Fruit fly (Drosophila melanogaster): Measurements from ENCODE around the gene Cmpk.

The Cmpk gene

DNA sequence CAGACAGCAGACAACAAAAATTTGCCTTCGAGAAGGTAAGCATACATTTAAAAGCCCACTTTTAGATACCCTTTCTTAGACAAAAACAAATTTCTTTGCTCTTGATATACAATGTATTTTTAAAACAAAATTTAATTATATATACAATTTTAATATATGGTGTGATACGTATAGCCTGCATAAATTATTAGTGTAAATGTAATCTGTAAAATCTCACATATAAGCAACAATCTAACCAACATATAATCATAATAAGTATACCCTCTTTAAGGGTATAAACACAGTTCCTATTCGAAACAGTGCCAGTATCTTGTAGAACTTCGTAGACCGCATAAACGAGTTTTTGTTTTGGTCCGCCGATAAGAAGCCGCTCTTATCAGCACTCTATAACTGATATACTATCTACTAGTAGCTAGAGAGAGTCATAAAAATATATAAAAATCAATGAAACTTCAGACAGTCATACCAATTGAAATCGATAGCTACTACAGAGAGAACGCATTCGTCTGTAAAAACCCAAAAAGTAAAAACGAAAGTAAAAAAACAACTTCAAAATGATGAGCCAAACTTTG, 40.9 kb downstream of the Cmpk start, which contains the start of gene Kaz-m1:
Gene Kaz-m1, plus strand, starts transcription at position 460 of the 572 bp plus-strand sequence.
- TF ChIP-seq Ets98B (GFP tag; IDR thresholded peaks at IDR 0.05) (no peak), CG14655 (GFP tag; optimal IDR thresholded peaks at IDR 0.05) (peak; percentile 25), EcR (GFP tag; optimal IDR thresholded peaks at IDR 0.05) (no peak), CG15710 (tag; optimal IDR thresholded peaks at IDR 0.05) (peak; percentile 1), CG8159 (tag; optimal IDR thresholded peaks at IDR 0.05) (peak; percentile 50), CG9948 (tag; optimal IDR thresholded peaks at IDR 0.05) (peak; percentile 25), CG17806 (tag; optimal IDR thresholded peaks at IDR 0.05) (peak; percentile 16), fd96Ca (GFP tag; IDR thresholded peaks at IDR 0.05) (no peak)

DNA sequence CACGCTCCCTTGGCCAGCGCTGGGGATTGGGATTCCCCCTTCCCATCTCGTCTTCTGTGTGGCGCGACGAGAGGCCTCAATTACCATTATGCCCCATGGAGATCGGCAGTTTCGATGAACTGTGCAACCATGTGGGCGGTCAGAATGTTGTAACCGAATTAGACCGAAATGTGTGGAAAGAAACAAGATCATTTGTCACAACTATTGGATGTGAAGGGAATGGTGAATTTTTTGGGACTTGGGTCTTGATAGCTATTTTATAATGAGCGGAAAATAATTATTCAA, 41.6 kb downstream of the Cmpk start:
- no peak for TF ChIP-seq Snoo (tag; optimal IDR thresholded peaks at IDR 0.05)
- TF ChIP-seq CG32121 (GFP tag; IDR thresholded peaks at IDR 0.05): no peak
- TF ChIP-seq rn (GFP tag; IDR thresholded peaks at IDR 0.05): no peak
- TF ChIP-seq Pif1B (GFP tag; optimal IDR thresholded peaks at IDR 0.05): no peak
- TF ChIP-seq fd96Ca (GFP tag; IDR thresholded peaks at IDR 0.05): no peak
- no peak for TF ChIP-seq CG15710 (tag; optimal IDR thresholded peaks at IDR 0.05)
- no peak for TF ChIP-seq CG8301 (tag; optimal IDR thresholded peaks at IDR 0.05)
- TF ChIP-seq CG4496 (GFP tag; IDR thresholded peaks at IDR 0.05): no peak
- no peak for TF ChIP-seq CG8159 (tag; optimal IDR thresholded peaks at IDR 0.05)
- TF ChIP-seq CG12605 (GFP tag; IDR thresholded peaks at IDR 0.05): no peak
- TF ChIP-seq CG14655 (GFP tag; optimal IDR thresholded peaks at IDR 0.05): no peak
- TF ChIP-seq D1 (tag; optimal IDR thresholded peaks at IDR 0.05): no peak
- no peak for TF ChIP-seq CG10348 (GFP tag; IDR thresholded peaks at IDR 0.05)
- TF ChIP-seq Ets98B (GFP tag; IDR thresholded peaks at IDR 0.05): no peak
- TF ChIP-seq gl (tag; optimal IDR thresholded peaks at IDR 0.05): no peak
- no peak for TF ChIP-seq Pif1A (GFP tag; optimal IDR thresholded peaks at IDR 0.05)
- no peak for TF ChIP-seq EcR (GFP tag; optimal IDR thresholded peaks at IDR 0.05)
- no peak for TF ChIP-seq CG13204 (GFP tag; optimal IDR thresholded peaks at IDR 0.05)
- TF ChIP-seq CG17806 (tag; optimal IDR thresholded peaks at IDR 0.05): no peak

DNA sequence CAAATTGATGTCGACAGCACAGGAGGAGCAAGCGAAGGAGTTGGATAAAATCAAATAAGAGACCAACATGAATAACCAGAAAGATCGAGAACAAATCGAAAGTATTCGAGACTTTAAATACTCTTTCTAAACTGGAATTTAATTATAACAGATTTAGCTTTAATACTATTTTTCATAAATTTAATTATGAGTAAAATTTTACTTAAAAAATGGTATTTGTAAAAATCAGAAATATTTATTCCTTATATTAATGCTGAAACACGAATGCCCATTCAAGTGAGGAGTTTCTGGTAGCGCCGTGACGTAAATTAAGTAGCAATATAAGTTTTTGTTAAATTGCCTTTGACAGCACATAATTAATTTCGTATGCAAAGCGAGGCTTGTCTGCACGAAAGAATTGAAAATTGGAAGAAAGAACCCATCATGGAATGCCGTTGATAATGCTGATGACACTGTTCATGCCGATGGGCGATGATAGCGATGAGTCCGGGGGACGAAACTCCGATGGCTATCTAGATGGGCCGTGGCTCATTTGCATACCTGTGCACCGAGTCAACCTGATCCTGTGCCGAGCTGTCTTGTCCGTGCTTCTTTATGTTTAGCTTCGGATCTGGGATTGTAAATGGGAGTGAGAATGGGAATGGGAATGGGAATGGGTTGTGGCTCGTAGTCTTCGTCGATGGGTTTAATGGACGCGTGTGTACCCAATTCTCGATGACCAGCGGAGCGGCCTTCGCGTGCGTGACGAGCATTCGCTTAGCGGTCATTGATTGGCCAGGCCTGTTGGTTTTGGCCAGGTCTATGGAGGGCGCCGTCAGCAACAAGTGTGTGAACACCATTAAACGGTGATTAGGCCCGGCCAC, 42.2 kb downstream of the Cmpk start:
- TF ChIP-seq CG8301 (tag; optimal IDR thresholded peaks at IDR 0.05): peak; percentile 66
- no peak for TF ChIP-seq Ets98B (GFP tag; IDR thresholded peaks at IDR 0.05)
- peak; percentile 30 for TF ChIP-seq Pif1A (GFP tag; optimal IDR thresholded peaks at IDR 0.05)
- no peak for TF ChIP-seq CG12605 (GFP tag; IDR thresholded peaks at IDR 0.05)
- no peak for TF ChIP-seq rn (GFP tag; IDR thresholded peaks at IDR 0.05)
- no peak for TF ChIP-seq CG32121 (GFP tag; IDR thresholded peaks at IDR 0.05)
- peak; percentile 76 for TF ChIP-seq CG17806 (tag; optimal IDR thresholded peaks at IDR 0.05)
- no peak for TF ChIP-seq CG10348 (GFP tag; IDR thresholded peaks at IDR 0.05)
- TF ChIP-seq CG15710 (tag; optimal IDR thresholded peaks at IDR 0.05): peak; percentile 75
- TF ChIP-seq Pif1B (GFP tag; optimal IDR thresholded peaks at IDR 0.05): peak; percentile 18
- peak; percentile 42 for TF ChIP-seq D1 (tag; optimal IDR thresholded peaks at IDR 0.05)
- TF ChIP-seq CG13204 (GFP tag; optimal IDR thresholded peaks at IDR 0.05): peak; percentile 40
- TF ChIP-seq CG9948 (tag; optimal IDR thresholded peaks at IDR 0.05): peak; percentile 68
- TF ChIP-seq CG34367 (tag; optimal IDR thresholded peaks at IDR 0.05): peak; percentile 54
- TF ChIP-seq CG4496 (GFP tag; IDR thresholded peaks at IDR 0.05): peak; percentile 65; the same call in 1 of the 3 replicates
- TF ChIP-seq CG14655 (GFP tag; optimal IDR thresholded peaks at IDR 0.05): peak; percentile 67
- 0 out of 3 replicates have a peak, but pooled peaks have one; percentile 13 for TF ChIP-seq fd96Ca (GFP tag; IDR thresholded peaks at IDR 0.05)
- TF ChIP-seq EcR (GFP tag; optimal IDR thresholded peaks at IDR 0.05): peak; percentile 90
- no peak for TF ChIP-seq gl (tag; optimal IDR thresholded peaks at IDR 0.05)
- TF ChIP-seq CG8159 (tag; optimal IDR thresholded peaks at IDR 0.05): peak; percentile 73
- TF ChIP-seq Snoo (tag; optimal IDR thresholded peaks at IDR 0.05): peak; percentile 37

dm6 chr3R:26012288-26012687, 43.0 kb downstream of the Cmpk start:
- TF ChIP-seq CG12605 (GFP tag; IDR thresholded peaks at IDR 0.05) (no peak), CG4496 (GFP tag; IDR thresholded peaks at IDR 0.05) (no peak), Snoo (tag; optimal IDR thresholded peaks at IDR 0.05) (no peak), Pif1B (GFP tag; optimal IDR thresholded peaks at IDR 0.05) (no peak), CG8301 (tag; optimal IDR thresholded peaks at IDR 0.05) (no peak)

dm6 chr3R:26011542-26011941, 43.7 kb downstream of the Cmpk start:
- TF ChIP-seq EcR (GFP tag; optimal IDR thresholded peaks at IDR 0.05): peak; percentile 38
- no peak for TF ChIP-seq D1 (tag; optimal IDR thresholded peaks at IDR 0.05)
- no peak for TF ChIP-seq CG4496 (GFP tag; IDR thresholded peaks at IDR 0.05)
- TF ChIP-seq Pif1B (GFP tag; optimal IDR thresholded peaks at IDR 0.05): no peak
- TF ChIP-seq rn (GFP tag; IDR thresholded peaks at IDR 0.05): no peak
- TF ChIP-seq Pif1A (GFP tag; optimal IDR thresholded peaks at IDR 0.05): peak; percentile 18
- no peak for TF ChIP-seq Ets98B (GFP tag; IDR thresholded peaks at IDR 0.05)
- TF ChIP-seq CG8301 (tag; optimal IDR thresholded peaks at IDR 0.05): no peak
- TF ChIP-seq CG15710 (tag; optimal IDR thresholded peaks at IDR 0.05): no peak
- TF ChIP-seq CG8159 (tag; optimal IDR thresholded peaks at IDR 0.05): no peak
- no peak for TF ChIP-seq Snoo (tag; optimal IDR thresholded peaks at IDR 0.05)
- no peak for TF ChIP-seq CG34367 (tag; optimal IDR thresholded peaks at IDR 0.05)

DNA sequence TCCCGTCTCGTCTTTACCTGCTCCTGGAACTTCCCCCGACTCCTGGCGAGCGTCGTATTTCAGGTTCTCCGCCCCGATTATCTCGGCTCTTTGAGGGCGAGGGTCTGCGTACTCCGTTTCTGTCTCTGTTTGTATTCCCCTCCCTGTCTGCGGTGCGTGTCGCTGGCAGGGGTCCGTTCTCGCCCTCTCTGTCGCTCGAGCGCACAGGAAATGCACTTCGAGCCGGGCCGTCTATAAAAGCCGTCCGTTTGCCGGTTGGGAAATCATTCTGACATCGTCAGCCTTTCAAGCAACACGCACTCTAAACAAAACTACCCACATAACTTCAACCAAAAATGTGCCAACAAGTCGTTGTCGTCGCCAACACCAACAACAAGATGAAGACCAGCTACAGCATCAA, 44.6 kb downstream of the Cmpk start:
- TF ChIP-seq Pif1A (GFP tag; optimal IDR thresholded peaks at IDR 0.05) (no peak), EcR (GFP tag; optimal IDR thresholded peaks at IDR 0.05) (peak; percentile 57), CG13204 (GFP tag; optimal IDR thresholded peaks at IDR 0.05) (peak; percentile 95), CG14655 (GFP tag; optimal IDR thresholded peaks at IDR 0.05) (no peak), CG15710 (tag; optimal IDR thresholded peaks at IDR 0.05) (no peak)
